Fruit fly (Drosophila melanogaster): ENCODE data around the gene CG1143.

dm6 chr3L:2608825-2609224, 36.3 kb upstream of the CG1143 start:
- TF ChIP-seq br (GFP tag; optimal IDR thresholded peaks at IDR 0.05) (no peak), GATAd (GFP tag; optimal IDR thresholded peaks at IDR 0.05) (no peak), Vsx2 (GFP tag; optimal IDR thresholded peaks at IDR 0.05; ENCODE audit: partially characterized antibody) (no peak), CG9705 (GFP tag; optimal IDR thresholded peaks at IDR 0.05) (no peak), dmrt93B (GFP tag; optimal IDR thresholded peaks at IDR 0.05) (no peak), CrebA (GFP tag; optimal IDR thresholded peaks at IDR 0.05; ENCODE audit: borderline replicate concordance) (no peak)

Data from whole organism, wandering third instar larva.